Comparison of ENCODE assay signal across 4 fruit fly cellular contexts in genomic region chr3R:26499136-26499535, dm6.
TF ChIP-seq lines count a peak whose summit lies in the region.

No protein-coding gene starts in this region.

- TF ChIP-seq CTCF in whole organism, embryonic (GFP tag; optimal IDR thresholded peaks at IDR 0.05; lab: Kevin White, UChicago), result no peak

TF ChIP-seq in whole organism, embryonic, 481 proteins besides CTCF, POLR2A, EP300 and RAD21 (continues in another document):
- TF ChIP-seq chn (GFP tag; optimal IDR thresholded peaks at IDR 0.05; lab: Kevin White, UChicago) (no peak), CG11504 (tag; optimal IDR thresholded peaks at IDR 0.05; lab: Kevin White, UChicago) (peak; percentile 62), gro (GFP tag; optimal IDR thresholded peaks at IDR 0.05; lab: Kevin White, UChicago) (no peak), CG1603 (tag; optimal IDR thresholded peaks at IDR 0.05; lab: Kevin White, UChicago) (peak; percentile 23), CG7839 (tag; optimal IDR thresholded peaks at IDR 0.05; lab: Kevin White, UChicago) (peak; percentile 18), CG13424 (tag; optimal IDR thresholded peaks at IDR 0.05; lab: Kevin White, UChicago) (peak; percentile 14), NfI (GFP tag; optimal IDR thresholded peaks at IDR 0.05; lab: Kevin White, UChicago) (no peak), grau (tag; optimal IDR thresholded peaks at IDR 0.05; lab: Kevin White, UChicago) (peak; percentile 6), CG2712 (tag; optimal IDR thresholded peaks at IDR 0.05; lab: Kevin White, UChicago) (peak; percentile 48), Ada2b (GFP tag; IDR thresholded peaks at IDR 0.05; lab: Robert Waterston, UW) (peak; percentile 25; the same call in 1 of the 2 replicates), prd (optimal IDR thresholded peaks at IDR 0.05; lab: Kevin White, UChicago) (no peak), prd (GFP tag; IDR thresholded peaks at IDR 0.05; lab: Robert Waterston, UW) (peak; percentile 72; the same call in 2 of the 3 replicates), row (GFP tag; IDR thresholded peaks at IDR 0.05; lab: Robert Waterston, UW) (0 out of 3 replicates have a peak, but pooled peaks have one; percentile 40), CG10366 (GFP tag; IDR thresholded peaks at IDR 0.05; lab: Robert Waterston, UW) (no peak), CG2120 (GFP tag; optimal IDR thresholded peaks at IDR 0.05; lab: Kevin White, UChicago) (peak; percentile 14), CG9727 (GFP tag; optimal IDR thresholded peaks at IDR 0.05; lab: Kevin White, UChicago) (peak; percentile 8), gem (tag; optimal IDR thresholded peaks at IDR 0.05; lab: Kevin White, UChicago) (peak; percentile 49), CG7556 (GFP tag; optimal IDR thresholded peaks at IDR 0.05; lab: Kevin White, UChicago) (peak; percentile 21), Deaf1 (tag; optimal IDR thresholded peaks at IDR 0.05; lab: Kevin White, UChicago) (no peak), Pdp1 (GFP tag; optimal IDR thresholded peaks at IDR 0.05; lab: Kevin White, UChicago) (peak in 1 of 2 experiments; percentile 88), mirr (GFP tag; optimal IDR thresholded peaks at IDR 0.05; lab: Kevin White, UChicago) (no peak), dysf (GFP tag; IDR thresholded peaks at IDR 0.05; lab: Robert Waterston, UW) (peak; percentile 31; the same call in 1 of the 3 replicates)

TF ChIP-seq in whole organism, prepupa, 60 proteins besides CTCF, POLR2A, EP300 and RAD21 (continues in another document):
- TF ChIP-seq cyc (GFP tag; optimal IDR thresholded peaks at IDR 0.05; lab: Kevin White, UChicago) (peak; percentile 77), CG10669 (GFP tag; optimal IDR thresholded peaks at IDR 0.05; lab: Kevin White, UChicago) (peak; percentile 64), svp (GFP tag; lab: Kevin White, UChicago) (peak; percentile 89), esn (GFP tag; optimal IDR thresholded peaks at IDR 0.05; lab: Kevin White, UChicago) (peak; percentile 85), Hr39 (GFP tag; optimal IDR thresholded peaks at IDR 0.05; lab: Kevin White, UChicago) (peak; percentile 76), ss (GFP tag; optimal IDR thresholded peaks at IDR 0.05; lab: Kevin White, UChicago) (peak; percentile 21 to 76), CG8119 (GFP tag; IDR thresholded peaks at IDR 0.05; lab: Robert Waterston, UW) (no peak), CG11902 (GFP tag; optimal IDR thresholded peaks at IDR 0.05; lab: Kevin White, UChicago) (peak; percentile 30), Sox14 (GFP tag; optimal IDR thresholded peaks at IDR 0.05; lab: Kevin White, UChicago) (peak; percentile 74), CG6163 (GFP tag; IDR thresholded peaks at IDR 0.05; lab: Robert Waterston, UW) (peak; percentile 80), achi (GFP tag; optimal IDR thresholded peaks at IDR 0.05; lab: Kevin White, UChicago) (peak; percentile 69), CG6854 (GFP tag; optimal IDR thresholded peaks at IDR 0.05; lab: Kevin White, UChicago) (peak; percentile 36), CG10631 (GFP tag; optimal IDR thresholded peaks at IDR 0.05; lab: Kevin White, UChicago) (peak; percentile 61), Eip93F (GFP tag; optimal IDR thresholded peaks at IDR 0.05; lab: Kevin White, UChicago) (no peak), CG31627 (GFP tag; optimal IDR thresholded peaks at IDR 0.05; lab: Kevin White, UChicago) (peak; percentile 80), Hr38 (GFP tag; optimal IDR thresholded peaks at IDR 0.05; lab: Kevin White, UChicago) (no peak), vri (GFP tag; optimal IDR thresholded peaks at IDR 0.05; lab: Kevin White, UChicago) (peak; percentile 81), Ets21C (GFP tag; optimal IDR thresholded peaks at IDR 0.05; lab: Kevin White, UChicago) (peak; percentile 66), eg (GFP tag; IDR thresholded peaks at IDR 0.05; lab: Robert Waterston, UW) (peak; percentile 49; the same call in 2 of the 3 replicates), Blimp-1 (GFP tag; optimal IDR thresholded peaks at IDR 0.05; lab: Kevin White, UChicago) (peak; percentile 29), CG7368 (GFP tag; optimal IDR thresholded peaks at IDR 0.05; lab: Kevin White, UChicago) (peak; percentile 21), CG3919 (GFP tag; optimal IDR thresholded peaks at IDR 0.05; lab: Kevin White, UChicago) (peak; percentile 76), net (GFP tag; optimal IDR thresholded peaks at IDR 0.05; lab: Kevin White, UChicago) (peak; percentile 34), CG8632 (GFP tag; optimal IDR thresholded peaks at IDR 0.05; lab: Kevin White, UChicago) (peak; percentile 61)

TF ChIP-seq in whole organism, pupa, 21 proteins besides CTCF, POLR2A, EP300 and RAD21:
- TF ChIP-seq CG8301 (tag; optimal IDR thresholded peaks at IDR 0.05; lab: Kevin White, UChicago) (peak; percentile 35), CG9948 (tag; optimal IDR thresholded peaks at IDR 0.05; lab: Kevin White, UChicago) (peak; percentile 68), CG14655 (GFP tag; optimal IDR thresholded peaks at IDR 0.05; lab: Kevin White, UChicago) (peak; percentile 38), Snoo (tag; optimal IDR thresholded peaks at IDR 0.05; lab: Kevin White, UChicago) (peak; percentile 61), CG34367 (tag; optimal IDR thresholded peaks at IDR 0.05; lab: Kevin White, UChicago) (peak; percentile 57), Pif1A (GFP tag; optimal IDR thresholded peaks at IDR 0.05; lab: Kevin White, UChicago) (peak; percentile 61), gl (tag; optimal IDR thresholded peaks at IDR 0.05; lab: Kevin White, UChicago) (peak; percentile 54), CG17806 (tag; optimal IDR thresholded peaks at IDR 0.05; lab: Kevin White, UChicago) (peak; percentile 58), CG32121 (GFP tag; IDR thresholded peaks at IDR 0.05; lab: Robert Waterston, UW) (no peak), Ets98B (GFP tag; IDR thresholded peaks at IDR 0.05; lab: Robert Waterston, UW) (no peak), EcR (GFP tag; optimal IDR thresholded peaks at IDR 0.05; lab: Kevin White, UChicago) (no peak), CG12605 (GFP tag; IDR thresholded peaks at IDR 0.05; lab: Robert Waterston, UW) (no peak), CG13204 (GFP tag; optimal IDR thresholded peaks at IDR 0.05; lab: Kevin White, UChicago) (peak; percentile 65), CG15710 (tag; optimal IDR thresholded peaks at IDR 0.05; lab: Kevin White, UChicago) (peak; percentile 76), rn (GFP tag; IDR thresholded peaks at IDR 0.05; lab: Robert Waterston, UW) (no peak), CG4496 (GFP tag; IDR thresholded peaks at IDR 0.05; lab: Robert Waterston, UW) (peak; percentile 43; the same call in 1 of the 3 replicates), D1 (tag; optimal IDR thresholded peaks at IDR 0.05; lab: Kevin White, UChicago) (no peak), CG10348 (GFP tag; IDR thresholded peaks at IDR 0.05; lab: Robert Waterston, UW) (no peak), Pif1B (GFP tag; optimal IDR thresholded peaks at IDR 0.05; lab: Kevin White, UChicago) (peak; percentile 37), fd96Ca (GFP tag; IDR thresholded peaks at IDR 0.05; lab: Robert Waterston, UW) (no peak), CG8159 (tag; optimal IDR thresholded peaks at IDR 0.05; lab: Kevin White, UChicago) (peak; percentile 81)
TF ChIP-seq in whole organism, pupa: peak in this region for 13.

TF ChIP-seq in whole organism, wandering third instar larva, 38 proteins besides CTCF, POLR2A, EP300 and RAD21 (continues in another document):
- TF ChIP-seq brk (GFP tag; optimal IDR thresholded peaks at IDR 0.05; lab: Kevin White, UChicago) (peak; percentile 72), N (GFP tag; optimal IDR thresholded peaks at IDR 0.05; lab: Kevin White, UChicago) (no peak), usp (GFP tag; optimal IDR thresholded peaks at IDR 0.05; lab: Kevin White, UChicago) (no peak), HLH106 (tag; optimal IDR thresholded peaks at IDR 0.05; lab: Kevin White, UChicago) (peak; percentile 83), Sp1 (GFP tag; optimal IDR thresholded peaks at IDR 0.05; lab: Kevin White, UChicago) (peak; percentile 86), Mio (GFP tag; optimal IDR thresholded peaks at IDR 0.05; lab: Kevin White, UChicago) (peak; percentile 9), foxo (GFP tag; optimal IDR thresholded peaks at IDR 0.05; lab: Kevin White, UChicago) (peak in 1 of 2 experiments; percentile 87), CrebA (GFP tag; optimal IDR thresholded peaks at IDR 0.05; lab: Kevin White, UChicago; ENCODE audit: borderline replicate concordance) (no peak), woc (GFP tag; optimal IDR thresholded peaks at IDR 0.05; lab: Kevin White, UChicago) (peak; percentile 69), Rel (GFP tag; optimal IDR thresholded peaks at IDR 0.05; lab: Kevin White, UChicago) (no peak), Rel (tag; optimal IDR thresholded peaks at IDR 0.05; lab: Kevin White, UChicago) (peak; percentile 48), GATAd (GFP tag; optimal IDR thresholded peaks at IDR 0.05; lab: Kevin White, UChicago) (no peak), sage (GFP tag; optimal IDR thresholded peaks at IDR 0.05; lab: Kevin White, UChicago) (peak; percentile 54), h (GFP tag; optimal IDR thresholded peaks at IDR 0.05; lab: Kevin White, UChicago) (peak; percentile 87), dsf (GFP tag; optimal IDR thresholded peaks at IDR 0.05; lab: Kevin White, UChicago; ENCODE audit: borderline replicate concordance) (no peak), dmrt93B (GFP tag; optimal IDR thresholded peaks at IDR 0.05; lab: Kevin White, UChicago) (peak; percentile 66), Dfd (GFP tag; optimal IDR thresholded peaks at IDR 0.05; lab: Kevin White, UChicago) (no peak), CG9705 (GFP tag; optimal IDR thresholded peaks at IDR 0.05; lab: Kevin White, UChicago) (peak; percentile 67), br (GFP tag; optimal IDR thresholded peaks at IDR 0.05; lab: Kevin White, UChicago) (peak; percentile 79), fru (GFP tag; optimal IDR thresholded peaks at IDR 0.05; lab: Kevin White, UChicago) (peak; percentile 85), psq (GFP tag; optimal IDR thresholded peaks at IDR 0.05; lab: Kevin White, UChicago) (peak; percentile 69), pan (optimal IDR thresholded peaks at IDR 0.05; lab: Kevin White, UChicago) (no peak), Jra (GFP tag; optimal IDR thresholded peaks at IDR 0.05; lab: Kevin White, UChicago) (peak; percentile 55), CG32264 (GFP tag; optimal IDR thresholded peaks at IDR 0.05; lab: Kevin White, UChicago) (peak; percentile 44), Myc (optimal IDR thresholded peaks at IDR 0.05; lab: Kevin White, UChicago) (no peak), sv (GFP tag; optimal IDR thresholded peaks at IDR 0.05; lab: Kevin White, UChicago) (no peak), tai (GFP tag; optimal IDR thresholded peaks at IDR 0.05; lab: Kevin White, UChicago) (peak; percentile 68), ey (GFP tag; optimal IDR thresholded peaks at IDR 0.05; lab: Kevin White, UChicago) (peak; percentile 83), jim (GFP tag; optimal IDR thresholded peaks at IDR 0.05; lab: Kevin White, UChicago) (no peak), OdsH (GFP tag; optimal IDR thresholded peaks at IDR 0.05; lab: Kevin White, UChicago) (peak; percentile 77), rgr (GFP tag; optimal IDR thresholded peaks at IDR 0.05; lab: Kevin White, UChicago) (peak; percentile 85), Abd-B (GFP tag; optimal IDR thresholded peaks at IDR 0.05; lab: Kevin White, UChicago) (no peak)

Comparison
In these comparisons a context has a peak if more than half of its experiments do, and no peak if none do; other contexts are left out.
1. Of the 7 proteins assayed by ChIP-seq in both whole organism, embryonic and whole organism, prepupa: peak only in whole organism, embryonic: none; only in whole organism, prepupa: CG16779, CG6854, Gug and Hr39; in both: Blimp-1 and Sox102F; in neither: 1.